Fruit fly (Drosophila melanogaster): ENCODE measurements around the gene beta-Spec.

beta-Spec gene

DNA sequence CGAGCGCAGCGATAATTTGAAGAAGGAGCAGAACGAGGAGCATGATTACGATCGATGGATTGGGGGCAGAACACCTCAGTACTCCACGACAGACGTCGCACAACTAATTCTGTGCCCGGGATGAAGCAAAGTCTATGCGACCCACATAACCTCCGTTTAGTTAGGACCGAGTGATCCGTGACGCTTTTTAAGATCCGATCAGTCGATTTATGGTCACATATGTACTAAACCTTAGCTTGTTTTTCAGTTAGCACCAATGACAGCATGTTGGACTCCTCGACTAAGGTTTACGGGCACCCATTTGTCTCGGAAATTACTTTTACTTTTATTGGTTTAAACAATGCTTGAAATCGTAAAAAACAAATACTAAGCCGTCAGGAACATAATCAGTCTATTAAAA is 14.6 kb downstream of the beta-Spec start, which contains the start of gene CG12990 (continued):
- TF ChIP-seq kni (GFP tag; optimal IDR thresholded peaks at IDR 0.05) (no peak), Aef1 (GFP tag; IDR thresholded peaks at IDR 0.05) (no peak)

dm6 chrX:17677953-17678668 is 20.9 kb downstream of the beta-Spec start:
- TF ChIP-seq odd (GFP tag; optimal IDR thresholded peaks at IDR 0.05) (no peak), al (GFP tag; IDR thresholded peaks at IDR 0.05) (no peak), Blimp-1 (GFP tag; optimal IDR thresholded peaks at IDR 0.05) (peak; percentile 19), sug (tag; optimal IDR thresholded peaks at IDR 0.05) (no peak), sens (GFP tag) (peak; percentile 52), ssp (GFP tag; IDR thresholded peaks at IDR 0.05) (no peak), phol (tag; optimal IDR thresholded peaks at IDR 0.05) (peak; percentile 2), Med (GFP tag) (no peak), lola (GFP tag; optimal IDR thresholded peaks at IDR 0.05) (peak in 1 of 3 experiments; percentile 16), nom (GFP tag; optimal IDR thresholded peaks at IDR 0.05) (peak; percentile 73), CG9932 (GFP tag; IDR thresholded peaks at IDR 0.05) (no peak), ATbp (GFP tag; optimal IDR thresholded peaks at IDR 0.05) (no peak), B-H2 (GFP tag; optimal IDR thresholded peaks at IDR 0.05) (no peak), CG11247 (GFP tag; IDR thresholded peaks at IDR 0.05) (no peak), Oli (tag; optimal IDR thresholded peaks at IDR 0.05) (peak; percentile 4), Nf-YB (GFP tag; optimal IDR thresholded peaks at IDR 0.05) (no peak), Trl (optimal IDR thresholded peaks at IDR 0.05) (no peak), Trl (GFP tag; optimal IDR thresholded peaks at IDR 0.05) (no peak), CG10274 (GFP tag; optimal IDR thresholded peaks at IDR 0.05) (no peak), CG18262 (tag; optimal IDR thresholded peaks at IDR 0.05) (peak; percentile 22), Asciz (GFP tag; optimal IDR thresholded peaks at IDR 0.05) (peak; percentile 1), CG10979 (tag; optimal IDR thresholded peaks at IDR 0.05) (peak; percentile 2), CG7839 (tag; optimal IDR thresholded peaks at IDR 0.05) (no peak), CG13424 (tag; optimal IDR thresholded peaks at IDR 0.05) (no peak), zfh1 (GFP tag; IDR thresholded peaks at IDR 0.05) (no peak), lmd (GFP tag; IDR thresholded peaks at IDR 0.05) (no peak), sd (tag; optimal IDR thresholded peaks at IDR 0.05) (no peak), D19B (GFP tag; optimal IDR thresholded peaks at IDR 0.05) (no peak), pnt (GFP tag; optimal IDR thresholded peaks at IDR 0.05) (no peak), ci (GFP tag; IDR thresholded peaks at IDR 0.05) (0 out of 3 replicates have a peak, but pooled peaks have one; percentile 27), CG17912 (GFP tag; optimal IDR thresholded peaks at IDR 0.05) (no peak), ewg (GFP tag; optimal IDR thresholded peaks at IDR 0.05) (no peak), Elba2 (GFP tag; optimal IDR thresholded peaks at IDR 0.05) (no peak)

- TF ChIP-seq CG2678 (tag; optimal IDR thresholded peaks at IDR 0.05): peak; percentile 29
- no peak for TF ChIP-seq CG3847 (GFP tag; IDR thresholded peaks at IDR 0.05)
- no peak for TF ChIP-seq jing (GFP tag; optimal IDR thresholded peaks at IDR 0.05)
- peak; percentile 22 for TF ChIP-seq Oli (tag; optimal IDR thresholded peaks at IDR 0.05)
- TF ChIP-seq otp (GFP tag; IDR thresholded peaks at IDR 0.05): no peak
- TF ChIP-seq CG7987 (GFP tag; optimal IDR thresholded peaks at IDR 0.05): no peak
- TF ChIP-seq Drgx (GFP tag; IDR thresholded peaks at IDR 0.05): peak; percentile 62
- TF ChIP-seq gro (GFP tag; optimal IDR thresholded peaks at IDR 0.05): no peak
- TF ChIP-seq bcd (GFP tag; optimal IDR thresholded peaks at IDR 0.05): no peak
- TF ChIP-seq sens (GFP tag): peak; percentile 73
- TF ChIP-seq CG32772 (GFP tag; IDR thresholded peaks at IDR 0.05): no peak
- no peak for TF ChIP-seq fd64A (GFP tag; optimal IDR thresholded peaks at IDR 0.05)
- no peak for TF ChIP-seq CG15514 (GFP tag; optimal IDR thresholded peaks at IDR 0.05)
- TF ChIP-seq CG4820 (GFP tag; optimal IDR thresholded peaks at IDR 0.05): no peak
These were observed 22.7 kb downstream of the beta-Spec start for dm6 chrX:17679642-17680571.
